Fruit fly (Drosophila melanogaster) whole organism, prepupa: ENCODE measurements around the gene Crz.

Experiments
- Blimp-1 ChIP-seq: fragments of 200-800 bp; sonication (Bioruptor generic); optimal IDR thresholded peaks from 3 replicates; lab custom pipeline; 2017; ENCODE audit warnings: missing biosample characterization, missing genetic modification characterization, mild to moderate bottlenecking, moderate library complexity, missing genetic modification reagents
- CG10631 ChIP-seq: fragments of 200-800 bp; sonication (Bioruptor generic); optimal IDR thresholded peaks from 2 replicates; lab custom pipeline; 2016; ENCODE audit warnings: missing biosample characterization, missing genetic modification characterization
- CG10669 ChIP-seq: fragments of 200-800 bp; sonication (Bioruptor generic); optimal IDR thresholded peaks from 3 replicates; lab custom pipeline; 2018; ENCODE audit warnings: missing biosample characterization, mild to moderate bottlenecking, missing genetic modification characterization, moderate library complexity
- CG11902 ChIP-seq: fragments of 200-800 bp; sonication (Bioruptor generic); optimal IDR thresholded peaks from 3 replicates; lab custom pipeline; 2016; ENCODE audit warnings: missing biosample characterization, missing genetic modification characterization
- CG15336 ChIP-seq: fragments of 200-800 bp; sonication (Bioruptor generic); IDR thresholded peaks from 2 replicates; pipeline ENCODE4 v1.3.6; 2022; ENCODE audit warnings: missing biosample characterization, missing genetic modification characterization
- CG1621 ChIP-seq: fragments of 200-800 bp; sonication (Bioruptor generic); optimal IDR thresholded peaks from 3 replicates; lab custom pipeline; 2018; ENCODE audit warnings: missing biosample characterization, mild to moderate bottlenecking, missing genetic modification characterization
- CG3032 ChIP-seq: fragments of 200-800 bp; optimal IDR thresholded peaks from 2 replicates; lab custom pipeline; 2019; ENCODE audit warnings: missing biosample characterization, mild to moderate bottlenecking, missing genetic modification characterization, moderate library complexity
- CG31627 ChIP-seq: fragments of 200-800 bp; sonication (Bioruptor generic); optimal IDR thresholded peaks from 3 replicates; lab custom pipeline; 2016; ENCODE audit warnings: missing biosample characterization, missing genetic modification characterization
- CG32006 ChIP-seq: fragments of 200-800 bp; sonication (Bioruptor generic); optimal IDR thresholded peaks from 3 replicates; lab custom pipeline; 2017; ENCODE audit warnings: missing biosample characterization, mild to moderate bottlenecking, missing genetic modification characterization
- CG34406 ChIP-seq: fragments of 200-800 bp; sonication (Bioruptor generic); optimal IDR thresholded peaks from 3 replicates; lab custom pipeline; 2016; ENCODE audit warnings: missing biosample characterization, missing genetic modification characterization
- CG3919 ChIP-seq: fragments of 200-800 bp; sonication (Bioruptor generic); optimal IDR thresholded peaks from 3 replicates; lab custom pipeline; 2016; ENCODE audit warnings: missing biosample characterization, missing genetic modification characterization
- CG4318 ChIP-seq: fragments of 200-800 bp; sonication (Bioruptor generic); optimal IDR thresholded peaks from 3 replicates; lab custom pipeline; 2017; ENCODE audit warnings: missing biosample characterization, mild to moderate bottlenecking, missing genetic modification characterization
- CG6163 ChIP-seq: fragments of 200-800 bp; sonication (Bioruptor generic); IDR thresholded peaks from 3 replicates; pipeline ENCODE4 v1.3.6; 2022; ENCODE audit warnings: missing biosample characterization, missing genetic modification characterization
- CG6792 ChIP-seq: fragments of 200-800 bp; sonication (Bioruptor generic); optimal IDR thresholded peaks from 3 replicates; lab custom pipeline; 2016; ENCODE audit warnings: missing biosample characterization, missing genetic modification characterization
- CG6854 ChIP-seq: fragments of 200-800 bp; sonication (Bioruptor generic); optimal IDR thresholded peaks from 2 replicates; lab custom pipeline; 2017; ENCODE audit warnings: missing biosample characterization, mild to moderate bottlenecking, missing genetic modification characterization
- CG9139 ChIP-seq: fragments of 200-800 bp; sonication (Bioruptor generic); optimal IDR thresholded peaks from 3 replicates; lab custom pipeline; 2017; ENCODE audit warnings: missing biosample characterization, mild to moderate bottlenecking, missing genetic modification characterization
- Eip75B ChIP-seq: fragments of 200-800 bp; sonication (Bioruptor generic); optimal IDR thresholded peaks from 3 replicates; lab custom pipeline; 2016; ENCODE audit warnings: missing biosample characterization, missing genetic modification characterization
- Eip78C ChIP-seq: fragments of 200-800 bp; sonication (Bioruptor generic); peaks from one replicate; lab custom pipeline; 2016; ENCODE audit warnings: missing biosample characterization, missing genetic modification characterization
- Ets21C ChIP-seq: fragments of 200-800 bp; sonication (Bioruptor generic); optimal IDR thresholded peaks from 3 replicates; lab custom pipeline; 2016; ENCODE audit warnings: missing biosample characterization, missing genetic modification characterization
- Ets96B ChIP-seq: fragments of 200-800 bp; optimal IDR thresholded peaks from 2 replicates; lab custom pipeline; 2019; ENCODE audit warnings: missing biosample characterization, mild to moderate bottlenecking, missing genetic modification characterization, moderate library complexity
- Gug ChIP-seq: fragments of 200-800 bp; sonication (Bioruptor generic); IDR thresholded peaks from 2 replicates; pipeline ENCODE4 v1.3.6; 2022; ENCODE audit warnings: missing biosample characterization, missing genetic modification characterization
- Hr39 ChIP-seq: fragments of 200-800 bp; sonication (Bioruptor generic); optimal IDR thresholded peaks from 2 replicates; lab custom pipeline; 2016; ENCODE audit warnings: missing biosample characterization, missing genetic modification characterization
- Hr4 ChIP-seq: fragments of 200-800 bp; sonication (Bioruptor generic); optimal IDR thresholded peaks from 3 replicates; lab custom pipeline; 2016; ENCODE audit warnings: missing biosample characterization, missing genetic modification characterization
- Lpt ChIP-seq: fragments of 200-800 bp; sonication (Bioruptor generic); optimal IDR thresholded peaks from 3 replicates; lab custom pipeline; 2016; ENCODE audit warnings: missing biosample characterization, missing genetic modification characterization
- Met ChIP-seq: fragments of 200-800 bp; sonication (Bioruptor generic); optimal IDR thresholded peaks from 3 replicates; lab custom pipeline; 2016; ENCODE audit warnings: missing biosample characterization, missing genetic modification characterization
- OdsH ChIP-seq: fragments of 200-800 bp; sonication (Bioruptor generic); optimal IDR thresholded peaks from 3 replicates; lab custom pipeline; 2016; ENCODE audit warnings: missing biosample characterization, missing genetic modification characterization
- Sox102F ChIP-seq: fragments of 200-800 bp; sonication (Bioruptor generic); optimal IDR thresholded peaks from 2 replicates; lab custom pipeline; 2016; ENCODE audit warnings: missing biosample characterization, mild to moderate bottlenecking, missing genetic modification characterization
- Sox14 ChIP-seq: fragments of 200-800 bp; sonication (Bioruptor generic); optimal IDR thresholded peaks from 3 replicates; lab custom pipeline; 2016; ENCODE audit warnings: missing biosample characterization, missing genetic modification characterization
- Sox15 ChIP-seq: fragments of 200-800 bp; sonication (Bioruptor generic); optimal IDR thresholded peaks from 3 replicates; lab custom pipeline; 2016; ENCODE audit warnings: missing biosample characterization, missing genetic modification characterization
- cyc ChIP-seq: fragments of 200-800 bp; sonication (Bioruptor generic); optimal IDR thresholded peaks from 3 replicates; lab custom pipeline; 2016; ENCODE audit warnings: missing biosample characterization, missing genetic modification characterization
- eg ChIP-seq: fragments of 200-800 bp; sonication (Bioruptor generic); IDR thresholded peaks from 3 replicates; pipeline ENCODE4 v1.3.6; 2022; ENCODE audit warnings: missing biosample characterization, missing genetic modification characterization
- esn ChIP-seq: fragments of 200-800 bp; sonication (Bioruptor generic); optimal IDR thresholded peaks from 2 replicates; lab custom pipeline; 2016; ENCODE audit warnings: missing biosample characterization, mild to moderate bottlenecking, missing genetic modification characterization, moderate library complexity
- fd59A ChIP-seq: fragments of 200-800 bp; sonication (Bioruptor generic); optimal IDR thresholded peaks from 2 replicates; lab custom pipeline; 2017; ENCODE audit warnings: missing biosample characterization, mild to moderate bottlenecking, missing genetic modification characterization, missing genetic modification reagents
- fd85E ChIP-seq: fragments of 200-800 bp; sonication (Bioruptor generic); optimal IDR thresholded peaks from 3 replicates; lab custom pipeline; 2016; ENCODE audit warnings: missing biosample characterization, missing genetic modification characterization
- fkh ChIP-seq: fragments of 200-800 bp; sonication (Bioruptor generic); optimal IDR thresholded peaks from 3 replicates; lab custom pipeline; 2017; ENCODE audit warnings: missing biosample characterization, mild to moderate bottlenecking, missing genetic modification characterization, moderate library complexity
- net ChIP-seq: fragments of 200-800 bp; sonication (Bioruptor generic); optimal IDR thresholded peaks from 3 replicates; lab custom pipeline; 2016; ENCODE audit warnings: missing biosample characterization, missing genetic modification characterization
- ss ChIP-seq, 2 experiments: fragments of 200-800 bp; sonication (Bioruptor generic); optimal IDR thresholded peaks; 2 replicates in 1 of 2; 3 replicates in 1 of 2; lab custom pipeline; 2017 to 2018; ENCODE audit warnings: mild to moderate bottlenecking in 2 of 2, missing biosample characterization in 2 of 2, missing genetic modification characterization in 2 of 2, moderate library complexity in 1 of 2
- svp ChIP-seq: fragments of 200-800 bp; sonication (Bioruptor generic); peaks from one replicate; lab custom pipeline; 2016; ENCODE audit warnings: missing biosample characterization, missing genetic modification characterization
- topi ChIP-seq: fragments of 200-800 bp; sonication (Bioruptor generic); optimal IDR thresholded peaks from 3 replicates; lab custom pipeline; 2016; ENCODE audit warnings: missing biosample characterization, missing genetic modification characterization
- vri ChIP-seq: fragments of 200-800 bp; sonication (Bioruptor generic); optimal IDR thresholded peaks from 3 replicates; lab custom pipeline; 2016; ENCODE audit warnings: missing biosample characterization, mild to moderate bottlenecking, missing genetic modification characterization

Crz gene

dm6 chr3R:14357405-14357804 is 42.8 kb downstream of the Crz start (continued):
- TF ChIP-seq CG15336 (GFP tag; lab: Robert Waterston, UW): peak; percentile 63
- no peak for TF ChIP-seq fd85E (GFP tag; lab: Kevin White, UChicago)
- TF ChIP-seq ss (GFP tag; optimal IDR thresholded peaks at IDR 0.05; lab: Kevin White, UChicago): peak; percentile 45 to 73
- peak; percentile 60 for TF ChIP-seq CG10669 (GFP tag; lab: Kevin White, UChicago)
- TF ChIP-seq CG4318: peak; percentile 22
- peak; percentile 68 for TF ChIP-seq esn (GFP tag; lab: Kevin White, UChicago)
- TF ChIP-seq CG3919 (GFP tag; lab: Kevin White, UChicago): peak; percentile 79
- TF ChIP-seq Lpt (GFP tag; lab: Kevin White, UChicago): peak; percentile 52
- TF ChIP-seq eg (GFP tag; lab: Robert Waterston, UW): peak; percentile 77
- peak; percentile 61 for TF ChIP-seq Ets21C (GFP tag; lab: Kevin White, UChicago)
- peak; percentile 36 for TF ChIP-seq CG9139 (GFP tag; lab: Kevin White, UChicago)
- peak; percentile 52 for TF ChIP-seq CG32006
- TF ChIP-seq Blimp-1 (GFP tag; lab: Kevin White, UChicago): peak; percentile 24

- TF ChIP-seq CG31627 (peak; percentile 24), CG6854 (GFP tag; lab: Kevin White, UChicago) (peak; percentile 14), ss (GFP tag; optimal IDR thresholded peaks at IDR 0.05; lab: Kevin White, UChicago) (no peak), CG3919 (GFP tag; lab: Kevin White, UChicago) (peak; percentile 56), CG3032 (tag; lab: Kevin White, UChicago) (no peak), CG34406 (GFP tag; lab: Kevin White, UChicago) (no peak), cyc (GFP tag; lab: Kevin White, UChicago) (peak; percentile 24), svp (peak; percentile 66), Eip78C (peak; percentile 44), Sox102F (GFP tag; lab: Kevin White, UChicago) (peak; percentile 52), CG6163 (GFP tag; lab: Robert Waterston, UW) (peak; percentile 58; the same call in 2 of the 3 replicates), Met (GFP tag; lab: Kevin White, UChicago) (peak; percentile 37), vri (GFP tag; lab: Kevin White, UChicago) (peak; percentile 75), esn (GFP tag; lab: Kevin White, UChicago) (peak; percentile 63), CG15336 (GFP tag; lab: Robert Waterston, UW) (0 out of 2 replicates have a peak, but pooled peaks have one; percentile 8), CG32006 (no peak), CG11902 (GFP tag; lab: Kevin White, UChicago) (no peak), topi (peak; percentile 57), Sox15 (GFP tag; lab: Kevin White, UChicago) (no peak), OdsH (peak; percentile 14), CG1621 (tag; lab: Kevin White, UChicago) (no peak), CG6792 (GFP tag; lab: Kevin White, UChicago) (peak; percentile 19), CG10631 (GFP tag; lab: Kevin White, UChicago) (no peak), fd59A (GFP tag; lab: Kevin White, UChicago) (no peak), fkh (GFP tag; lab: Kevin White, UChicago) (peak; percentile 83), Sox14 (GFP tag; lab: Kevin White, UChicago) (peak; percentile 65), Hr39 (peak; percentile 9), Hr4 (GFP tag; lab: Kevin White, UChicago) (no peak), net (GFP tag; lab: Kevin White, UChicago) (no peak), Eip75B (no peak), Ets96B (tag; lab: Kevin White, UChicago) (no peak), Gug (GFP tag; lab: Robert Waterston, UW) (no peak)
These were observed 47.1 kb downstream of the Crz start, which contains the start of gene Dnaaf5 for dm6 chr3R:14361741-14362232. Gene Dnaaf5 (minus strand): TSS chr3R:14361786.
